Worm (Caenorhabditis elegans): ENCODE data around the gene F35A5.5.

Gene F35A5.5

DNA sequence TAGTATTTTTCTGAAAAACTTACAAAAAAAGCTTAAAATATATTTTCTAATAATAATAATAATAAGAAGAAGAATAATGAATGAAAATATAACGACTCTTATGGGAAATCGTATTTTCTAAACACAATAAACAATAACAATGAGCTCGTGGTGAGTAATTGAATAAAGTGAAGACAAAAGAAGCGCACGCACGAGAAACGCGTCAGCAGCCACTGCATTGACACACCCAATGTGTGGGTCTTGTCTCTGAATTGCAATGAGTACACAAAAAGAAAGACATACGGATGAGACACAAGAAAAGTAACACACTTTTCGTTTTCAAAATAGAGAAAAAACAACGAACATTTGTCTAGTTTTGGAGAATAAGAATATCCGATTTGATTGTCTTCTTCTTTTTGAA is 7.8 kb upstream of the F35A5.5 start, which contains the start of gene F35A5.8 (continued):
- TF ChIP-seq sea-2 (GFP tag; IDR thresholded peaks at IDR 0.05): no peak
- peak; percentile 37 for TF ChIP-seq lin-54 (GFP tag; optimal IDR thresholded peaks at IDR 0.05)
- TF ChIP-seq B0035.1 (tag; optimal IDR thresholded peaks at IDR 0.05): no peak
- no peak for TF ChIP-seq ceh-58 (GFP tag; IDR thresholded peaks at IDR 0.05)
- no peak for TF ChIP-seq nhr-179 (tag; optimal IDR thresholded peaks at IDR 0.05)
- no peak for TF ChIP-seq attf-5 (GFP tag; optimal IDR thresholded peaks at IDR 0.05)
- no peak for TF ChIP-seq D2030.7 (GFP tag; IDR thresholded peaks at IDR 0.05)
- TF ChIP-seq ztf-18 (tag; optimal IDR thresholded peaks at IDR 0.05): peak; percentile 94
- no peak for TF ChIP-seq akir-1 (GFP tag; optimal IDR thresholded peaks at IDR 0.05)
- TF ChIP-seq ceh-79 (tag; optimal IDR thresholded peaks at IDR 0.05): no peak
- TF ChIP-seq rcor-1 (GFP tag; IDR thresholded peaks at IDR 0.05): 0 out of 2 replicates have a peak, but pooled peaks have one; percentile 11
- TF ChIP-seq die-1 (tag; optimal IDR thresholded peaks at IDR 0.05): no peak
- TF ChIP-seq dox-1 (GFP tag; IDR thresholded peaks at IDR 0.05): 0 out of 2 replicates have a peak, but pooled peaks have one; percentile 39
- TF ChIP-seq mxl-1 (tag; optimal IDR thresholded peaks at IDR 0.05): no peak
- no peak for TF ChIP-seq hrde-1 (tag; optimal IDR thresholded peaks at IDR 0.05; ENCODE audit: borderline replicate concordance)
- TF ChIP-seq ceh-91 (GFP tag; IDR thresholded peaks at IDR 0.05): no peak
- TF ChIP-seq zim-3 (tag; optimal IDR thresholded peaks at IDR 0.05): no peak
- no peak for TF ChIP-seq unc-62 (GFP tag; optimal IDR thresholded peaks at IDR 0.05)
- no peak for TF ChIP-seq F10E7.11 (tag; optimal IDR thresholded peaks at IDR 0.05)
- no peak for TF ChIP-seq let-607 (tag; optimal IDR thresholded peaks at IDR 0.05)
- TF ChIP-seq sdz-38 (tag; optimal IDR thresholded peaks at IDR 0.05): no peak
- TF ChIP-seq nfyb-1 (GFP tag; IDR thresholded peaks at IDR 0.05): no peak
- no peak for TF ChIP-seq egl-18 (GFP tag; IDR thresholded peaks at IDR 0.05)
- no peak for TF ChIP-seq B0336.3 (GFP tag; IDR thresholded peaks at IDR 0.05)
- TF ChIP-seq gei-17 (GFP tag; optimal IDR thresholded peaks at IDR 0.05): no peak
- TF ChIP-seq xnd-1 (tag; optimal IDR thresholded peaks at IDR 0.05): no peak
- TF ChIP-seq F57A8.1 (GFP tag; optimal IDR thresholded peaks at IDR 0.05): no peak
- TF ChIP-seq lin-35 (GFP tag; optimal IDR thresholded peaks at IDR 0.05): peak in 1 of 3 experiments; percentile 70
- TF ChIP-seq Y56A3A.18 (GFP tag; IDR thresholded peaks at IDR 0.05): 0 out of 2 replicates have a peak, but pooled peaks have one; percentile 12
- TF ChIP-seq tlf-1 (GFP tag; optimal IDR thresholded peaks at IDR 0.05): no peak
- TF ChIP-seq lag-1 (GFP tag; IDR thresholded peaks at IDR 0.05): no peak
- TF ChIP-seq T26A5.8 (tag; optimal IDR thresholded peaks at IDR 0.05): no peak
- TF ChIP-seq mes-4 (tag; optimal IDR thresholded peaks at IDR 0.05): no peak
- no peak for TF ChIP-seq B0019.2 (GFP tag; conservative IDR thresholded peaks at IDR 0.05)
- TF ChIP-seq somi-1 (GFP tag; optimal IDR thresholded peaks at IDR 0.05): no peak
- TF ChIP-seq ceh-27 (GFP tag; optimal IDR thresholded peaks at IDR 0.05): peak; percentile 7
- no peak for TF ChIP-seq pha-4 (tag; optimal IDR thresholded peaks at IDR 0.05)
- TF ChIP-seq lsl-1 (GFP tag; optimal IDR thresholded peaks at IDR 0.05): no peak
- TF ChIP-seq tbp1 (GFP tag; optimal IDR thresholded peaks at IDR 0.05): peak; percentile 30
- TF ChIP-seq cebp-1 (GFP tag; IDR thresholded peaks at IDR 0.05): no peak
- TF ChIP-seq cebp-1 (tag; optimal IDR thresholded peaks at IDR 0.05): no peak
- no peak for TF ChIP-seq lir-1 (GFP tag; conservative IDR thresholded peaks at IDR 0.05)
- TF ChIP-seq ceh-100 (GFP tag; IDR thresholded peaks at IDR 0.05): no peak
- TF ChIP-seq K12H6.12 (tag; optimal IDR thresholded peaks at IDR 0.05): peak; percentile 16
- no peak for TF ChIP-seq F57C9.4 (tag; optimal IDR thresholded peaks at IDR 0.05)
- TF ChIP-seq nfya-1 (tag; optimal IDR thresholded peaks at IDR 0.05; ENCODE audit: borderline replicate concordance, insufficient read depth): no peak
- TF ChIP-seq F39B2.1 (GFP tag; IDR thresholded peaks at IDR 0.05): no peak
- TF ChIP-seq madf-3 (GFP tag; IDR thresholded peaks at IDR 0.05): no peak
- no peak for TF ChIP-seq snpc-4 (GFP tag; optimal IDR thresholded peaks at IDR 0.05)
- TF ChIP-seq snpc-4 (tag; optimal IDR thresholded peaks at IDR 0.05): peak in 2 of 4 experiments; percentile 44 to 53

Measured in whole organism, young adult.